Fruit fly (Drosophila melanogaster) whole organism, prepupa: ENCODE data around the gene hid.

Experiments
- Blimp-1 ChIP-seq: fragments of 200-800 bp; sonication (Bioruptor generic); optimal IDR thresholded peaks from 3 replicates; lab custom pipeline; 2017; ENCODE audit warnings: missing biosample characterization, missing genetic modification characterization, mild to moderate bottlenecking, moderate library complexity, missing genetic modification reagents
- CG10631 ChIP-seq: fragments of 200-800 bp; sonication (Bioruptor generic); optimal IDR thresholded peaks from 2 replicates; lab custom pipeline; 2016; ENCODE audit warnings: missing biosample characterization, missing genetic modification characterization
- CG10669 ChIP-seq: fragments of 200-800 bp; sonication (Bioruptor generic); optimal IDR thresholded peaks from 3 replicates; lab custom pipeline; 2018; ENCODE audit warnings: missing biosample characterization, mild to moderate bottlenecking, missing genetic modification characterization, moderate library complexity
- CG11762 ChIP-seq: fragments of 200-800 bp; sonication (Bioruptor generic); optimal IDR thresholded peaks from 3 replicates; lab custom pipeline; 2016; ENCODE audit warnings: missing biosample characterization, missing genetic modification characterization; ENCODE audit not compliant: insufficient read depth
- CG16779 ChIP-seq: fragments of 200-800 bp; sonication (Bioruptor generic); optimal IDR thresholded peaks from 3 replicates; lab custom pipeline; 2017; ENCODE audit warnings: missing biosample characterization, mild to moderate bottlenecking, missing genetic modification characterization
- CG3032 ChIP-seq: fragments of 200-800 bp; optimal IDR thresholded peaks from 2 replicates; lab custom pipeline; 2019; ENCODE audit warnings: missing biosample characterization, mild to moderate bottlenecking, missing genetic modification characterization, moderate library complexity
- CG31627 ChIP-seq: fragments of 200-800 bp; sonication (Bioruptor generic); optimal IDR thresholded peaks from 3 replicates; lab custom pipeline; 2016; ENCODE audit warnings: missing biosample characterization, missing genetic modification characterization
- CG32006 ChIP-seq: fragments of 200-800 bp; sonication (Bioruptor generic); optimal IDR thresholded peaks from 3 replicates; lab custom pipeline; 2017; ENCODE audit warnings: missing biosample characterization, mild to moderate bottlenecking, missing genetic modification characterization
- CG34406 ChIP-seq: fragments of 200-800 bp; sonication (Bioruptor generic); optimal IDR thresholded peaks from 3 replicates; lab custom pipeline; 2016; ENCODE audit warnings: missing biosample characterization, missing genetic modification characterization
- CG4318 ChIP-seq: fragments of 200-800 bp; sonication (Bioruptor generic); optimal IDR thresholded peaks from 3 replicates; lab custom pipeline; 2017; ENCODE audit warnings: missing biosample characterization, mild to moderate bottlenecking, missing genetic modification characterization
- CG6276 ChIP-seq: fragments of 200-800 bp; sonication (Bioruptor generic); optimal IDR thresholded peaks from 2 replicates; lab custom pipeline; 2017; ENCODE audit warnings: missing biosample characterization, mild to moderate bottlenecking, missing genetic modification characterization
- CG6792 ChIP-seq: fragments of 200-800 bp; sonication (Bioruptor generic); optimal IDR thresholded peaks from 3 replicates; lab custom pipeline; 2016; ENCODE audit warnings: missing biosample characterization, missing genetic modification characterization
- CG6808 ChIP-seq: fragments of 200-800 bp; sonication (Bioruptor generic); optimal IDR thresholded peaks from 3 replicates; lab custom pipeline; 2017; ENCODE audit warnings: missing biosample characterization, missing genetic modification characterization, mild to moderate bottlenecking, moderate library complexity, missing genetic modification reagents
- CG6854 ChIP-seq: fragments of 200-800 bp; sonication (Bioruptor generic); optimal IDR thresholded peaks from 2 replicates; lab custom pipeline; 2017; ENCODE audit warnings: missing biosample characterization, mild to moderate bottlenecking, missing genetic modification characterization
- CG7368 ChIP-seq: fragments of 200-800 bp; sonication (Bioruptor generic); optimal IDR thresholded peaks from 3 replicates; lab custom pipeline; 2016; ENCODE audit warnings: missing biosample characterization, missing genetic modification characterization
- CG8119 ChIP-seq: fragments of 200-800 bp; sonication (Bioruptor generic); IDR thresholded peaks from 3 replicates; pipeline ENCODE4 v1.3.6; 2022; ENCODE audit warnings: missing biosample characterization, missing genetic modification characterization
- CG8319 ChIP-seq: fragments of 200-800 bp; sonication (Bioruptor generic); optimal IDR thresholded peaks from 3 replicates; lab custom pipeline; 2016; ENCODE audit warnings: missing biosample characterization, missing genetic modification characterization
- CG8632 ChIP-seq: fragments of 200-800 bp; sonication (Bioruptor generic); optimal IDR thresholded peaks from 3 replicates; lab custom pipeline; 2016; ENCODE audit warnings: missing biosample characterization, missing genetic modification characterization
- Eip75B ChIP-seq: fragments of 200-800 bp; sonication (Bioruptor generic); optimal IDR thresholded peaks from 3 replicates; lab custom pipeline; 2016; ENCODE audit warnings: missing biosample characterization, missing genetic modification characterization
- Eip78C ChIP-seq: fragments of 200-800 bp; sonication (Bioruptor generic); peaks from one replicate; lab custom pipeline; 2016; ENCODE audit warnings: missing biosample characterization, missing genetic modification characterization
- Ets21C ChIP-seq: fragments of 200-800 bp; sonication (Bioruptor generic); optimal IDR thresholded peaks from 3 replicates; lab custom pipeline; 2016; ENCODE audit warnings: missing biosample characterization, missing genetic modification characterization
- Ets96B ChIP-seq: fragments of 200-800 bp; optimal IDR thresholded peaks from 2 replicates; lab custom pipeline; 2019; ENCODE audit warnings: missing biosample characterization, mild to moderate bottlenecking, missing genetic modification characterization, moderate library complexity
- Gug ChIP-seq: fragments of 200-800 bp; sonication (Bioruptor generic); IDR thresholded peaks from 2 replicates; pipeline ENCODE4 v1.3.6; 2022; ENCODE audit warnings: missing biosample characterization, missing genetic modification characterization
- Hr38 ChIP-seq: sonication (Bioruptor generic); optimal IDR thresholded peaks from 2 replicates; lab custom pipeline; 2016; ENCODE audit warnings: missing biosample characterization, missing genetic modification characterization
- Hr39 ChIP-seq: fragments of 200-800 bp; sonication (Bioruptor generic); optimal IDR thresholded peaks from 2 replicates; lab custom pipeline; 2016; ENCODE audit warnings: missing biosample characterization, missing genetic modification characterization
- Hr4 ChIP-seq: fragments of 200-800 bp; sonication (Bioruptor generic); optimal IDR thresholded peaks from 3 replicates; lab custom pipeline; 2016; ENCODE audit warnings: missing biosample characterization, missing genetic modification characterization
- Lpt ChIP-seq: fragments of 200-800 bp; sonication (Bioruptor generic); optimal IDR thresholded peaks from 3 replicates; lab custom pipeline; 2016; ENCODE audit warnings: missing biosample characterization, missing genetic modification characterization
- Met ChIP-seq: fragments of 200-800 bp; sonication (Bioruptor generic); optimal IDR thresholded peaks from 3 replicates; lab custom pipeline; 2016; ENCODE audit warnings: missing biosample characterization, missing genetic modification characterization
- OdsH ChIP-seq: fragments of 200-800 bp; sonication (Bioruptor generic); optimal IDR thresholded peaks from 3 replicates; lab custom pipeline; 2016; ENCODE audit warnings: missing biosample characterization, missing genetic modification characterization
- Smox ChIP-seq: fragments of 200-800 bp; sonication (Bioruptor generic); optimal IDR thresholded peaks from 3 replicates; lab custom pipeline; 2016; ENCODE audit warnings: missing biosample characterization, missing genetic modification characterization
- Sox102F ChIP-seq: fragments of 200-800 bp; sonication (Bioruptor generic); optimal IDR thresholded peaks from 2 replicates; lab custom pipeline; 2016; ENCODE audit warnings: missing biosample characterization, mild to moderate bottlenecking, missing genetic modification characterization
- Sox14 ChIP-seq: fragments of 200-800 bp; sonication (Bioruptor generic); optimal IDR thresholded peaks from 3 replicates; lab custom pipeline; 2016; ENCODE audit warnings: missing biosample characterization, missing genetic modification characterization
- Sox15 ChIP-seq: fragments of 200-800 bp; sonication (Bioruptor generic); optimal IDR thresholded peaks from 3 replicates; lab custom pipeline; 2016; ENCODE audit warnings: missing biosample characterization, missing genetic modification characterization
- achi ChIP-seq: fragments of 200-800 bp; sonication (Bioruptor generic); optimal IDR thresholded peaks from 3 replicates; lab custom pipeline; 2016; ENCODE audit warnings: missing biosample characterization, missing genetic modification characterization
- acj6 ChIP-seq: fragments of 200-800 bp; sonication (Bioruptor generic); optimal IDR thresholded peaks from 3 replicates; lab custom pipeline; 2016; ENCODE audit warnings: missing biosample characterization, missing genetic modification characterization
- eg ChIP-seq: fragments of 200-800 bp; sonication (Bioruptor generic); IDR thresholded peaks from 3 replicates; pipeline ENCODE4 v1.3.6; 2022; ENCODE audit warnings: missing biosample characterization, missing genetic modification characterization
- esn ChIP-seq: fragments of 200-800 bp; sonication (Bioruptor generic); optimal IDR thresholded peaks from 2 replicates; lab custom pipeline; 2016; ENCODE audit warnings: missing biosample characterization, mild to moderate bottlenecking, missing genetic modification characterization, moderate library complexity
- fd59A ChIP-seq: fragments of 200-800 bp; sonication (Bioruptor generic); optimal IDR thresholded peaks from 2 replicates; lab custom pipeline; 2017; ENCODE audit warnings: missing biosample characterization, mild to moderate bottlenecking, missing genetic modification characterization, missing genetic modification reagents
- fkh ChIP-seq: fragments of 200-800 bp; sonication (Bioruptor generic); optimal IDR thresholded peaks from 3 replicates; lab custom pipeline; 2017; ENCODE audit warnings: missing biosample characterization, mild to moderate bottlenecking, missing genetic modification characterization, moderate library complexity
- lz ChIP-seq: fragments of 200-800 bp; sonication (Bioruptor generic); optimal IDR thresholded peaks from 3 replicates; lab custom pipeline; 2016; ENCODE audit warnings: missing biosample characterization, missing genetic modification characterization
- net ChIP-seq: fragments of 200-800 bp; sonication (Bioruptor generic); optimal IDR thresholded peaks from 3 replicates; lab custom pipeline; 2016; ENCODE audit warnings: missing biosample characterization, missing genetic modification characterization
- pdm3 ChIP-seq: fragments of 200-800 bp; sonication (Bioruptor generic); optimal IDR thresholded peaks from 3 replicates; lab custom pipeline; 2016; ENCODE audit warnings: missing biosample characterization, missing genetic modification characterization
- salr ChIP-seq, 2 experiments: fragments of 200-800 bp; sonication (Bioruptor generic); optimal IDR thresholded peaks; 3 replicates each; lab custom pipeline; 2016 to 2018; ENCODE audit warnings: missing biosample characterization in 2 of 2, missing genetic modification characterization in 2 of 2, mild to moderate bottlenecking in 1 of 2
- ss ChIP-seq, 2 experiments: fragments of 200-800 bp; sonication (Bioruptor generic); optimal IDR thresholded peaks; 2 replicates in 1 of 2; 3 replicates in 1 of 2; lab custom pipeline; 2017 to 2018; ENCODE audit warnings: mild to moderate bottlenecking in 2 of 2, missing biosample characterization in 2 of 2, missing genetic modification characterization in 2 of 2, moderate library complexity in 1 of 2
- svp ChIP-seq: fragments of 200-800 bp; sonication (Bioruptor generic); peaks from one replicate; lab custom pipeline; 2016; ENCODE audit warnings: missing biosample characterization, missing genetic modification characterization
- topi ChIP-seq: fragments of 200-800 bp; sonication (Bioruptor generic); optimal IDR thresholded peaks from 3 replicates; lab custom pipeline; 2016; ENCODE audit warnings: missing biosample characterization, missing genetic modification characterization

Gene hid

DNA sequence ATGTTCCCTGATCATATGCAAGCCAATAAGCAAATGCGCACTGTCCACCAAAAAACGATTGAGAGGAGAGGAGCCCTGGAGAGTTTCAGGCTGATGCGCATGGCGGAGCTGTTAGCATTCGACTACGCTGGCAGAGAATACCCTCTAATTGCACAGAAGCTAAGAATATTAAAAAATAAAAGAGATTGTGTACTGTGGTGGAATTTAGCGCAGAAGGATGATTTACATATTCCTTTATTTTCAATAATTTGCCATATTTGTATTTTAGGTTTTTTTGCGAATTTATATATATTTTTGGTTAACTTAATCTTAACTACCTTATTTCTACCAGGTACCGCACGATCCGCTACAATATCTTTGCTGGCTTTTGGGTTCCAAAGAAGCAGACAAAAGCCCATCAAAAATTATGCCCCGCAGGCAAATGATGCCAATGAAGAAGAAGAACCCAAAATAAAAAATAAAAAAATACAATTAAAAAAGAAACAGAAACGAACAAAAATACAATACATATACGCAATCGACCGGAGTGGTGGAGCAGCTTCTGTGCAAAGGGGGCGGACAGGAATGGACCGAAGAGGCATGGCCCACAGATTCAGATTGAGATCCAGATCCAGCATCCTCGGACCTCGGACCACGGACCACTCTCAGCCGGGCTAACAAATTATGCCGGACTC lies 9.0 kb upstream of the hid start (continued):
- TF ChIP-seq Blimp-1 (GFP tag; lab: Kevin White, UChicago) (peak; percentile 71), ss (GFP tag; optimal IDR thresholded peaks at IDR 0.05; lab: Kevin White, UChicago) (peak in 1 of 2 experiments; percentile 30), CG3032 (tag; lab: Kevin White, UChicago) (peak; percentile 87), CG6276 (GFP tag; lab: Kevin White, UChicago) (no peak), Hr38 (GFP tag; lab: Kevin White, UChicago) (no peak), OdsH (GFP tag; lab: Kevin White, UChicago) (peak; percentile 87), Ets96B (tag; lab: Kevin White, UChicago) (peak; percentile 85), Sox15 (GFP tag; lab: Kevin White, UChicago) (peak; percentile 83), CG16779 (tag; lab: Kevin White, UChicago) (peak; percentile 11), Met (peak; percentile 95), CG10631 (peak; percentile 72), Lpt (GFP tag; lab: Kevin White, UChicago) (peak; percentile 42), salr (GFP tag; optimal IDR thresholded peaks at IDR 0.05; lab: Kevin White, UChicago) (peak; percentile 12 to 40), topi (GFP tag; lab: Kevin White, UChicago) (peak; percentile 94), CG8632 (GFP tag; lab: Kevin White, UChicago) (peak; percentile 85), esn (GFP tag; lab: Kevin White, UChicago) (peak; percentile 94), CG6854 (GFP tag; lab: Kevin White, UChicago) (peak; percentile 75), CG32006 (GFP tag; lab: Kevin White, UChicago) (no peak), fkh (GFP tag; lab: Kevin White, UChicago) (no peak), fd59A (GFP tag; lab: Kevin White, UChicago) (peak; percentile 76), CG8119 (GFP tag; lab: Robert Waterston, UW) (peak; percentile 47), Eip75B (peak; percentile 82)
- TF ChIP-seq, all 60 proteins: peak for 50

DNA sequence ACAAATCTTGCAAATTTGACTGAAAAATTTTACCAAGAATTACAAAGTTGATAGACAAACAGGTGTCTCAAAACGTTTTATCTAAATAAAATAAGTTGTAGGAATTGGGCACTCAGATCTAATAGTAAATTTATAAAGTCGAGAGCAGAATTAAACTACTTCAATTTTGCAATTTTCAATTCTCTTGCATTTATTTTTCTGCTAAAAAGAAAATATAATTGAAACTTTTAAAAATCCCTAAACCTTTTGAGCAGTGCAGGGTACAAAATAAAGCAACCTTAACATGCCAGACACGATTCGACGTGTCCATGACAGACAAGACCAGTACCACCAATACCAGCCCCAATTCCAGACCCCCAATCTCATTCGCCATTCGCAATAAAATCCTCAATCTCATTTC lies 8.2 kb upstream of the hid start:
- TF ChIP-seq achi (GFP tag; lab: Kevin White, UChicago): peak; percentile 4
- peak; percentile 39 for TF ChIP-seq CG8632 (GFP tag; lab: Kevin White, UChicago)
- no peak for TF ChIP-seq CG3032 (tag; lab: Kevin White, UChicago)
- peak; percentile 42 for TF ChIP-seq Sox14 (GFP tag; lab: Kevin White, UChicago)
- TF ChIP-seq CG4318: no peak
- TF ChIP-seq net (GFP tag; lab: Kevin White, UChicago): peak; percentile 18
- TF ChIP-seq CG10631: peak; percentile 27
- TF ChIP-seq ss (GFP tag; optimal IDR thresholded peaks at IDR 0.05; lab: Kevin White, UChicago): no peak
- no peak for TF ChIP-seq Ets96B (tag; lab: Kevin White, UChicago)
- TF ChIP-seq CG6792 (GFP tag; lab: Kevin White, UChicago): no peak
- peak; percentile 57 for TF ChIP-seq OdsH (GFP tag; lab: Kevin White, UChicago)
- no peak for TF ChIP-seq eg (GFP tag; lab: Robert Waterston, UW)
- TF ChIP-seq Sox15 (GFP tag; lab: Kevin White, UChicago): no peak
- TF ChIP-seq fd59A (GFP tag; lab: Kevin White, UChicago): peak; percentile 10
- TF ChIP-seq acj6 (GFP tag; lab: Kevin White, UChicago): peak; percentile 54
- TF ChIP-seq CG10669 (GFP tag; lab: Kevin White, UChicago): no peak
- TF ChIP-seq Ets21C: peak; percentile 33
- peak; percentile 40 for TF ChIP-seq pdm3 (GFP tag; lab: Kevin White, UChicago)
- peak; percentile 75 for TF ChIP-seq esn (GFP tag; lab: Kevin White, UChicago)
- TF ChIP-seq CG8319 (GFP tag; lab: Kevin White, UChicago): peak; percentile 1
- TF ChIP-seq svp (GFP tag; lab: Kevin White, UChicago): peak; percentile 81
- TF ChIP-seq CG6854 (GFP tag; lab: Kevin White, UChicago): no peak
- no peak for TF ChIP-seq CG8119 (GFP tag; lab: Robert Waterston, UW)
- TF ChIP-seq Eip78C (GFP tag; lab: Kevin White, UChicago): peak; percentile 92
- no peak for TF ChIP-seq CG7368 (GFP tag; lab: Kevin White, UChicago)
- TF ChIP-seq Hr4 (GFP tag; lab: Kevin White, UChicago): no peak
- peak; percentile 68 for TF ChIP-seq CG31627 (GFP tag; lab: Kevin White, UChicago)
- peak; percentile 33 for TF ChIP-seq CG34406 (GFP tag; lab: Kevin White, UChicago)
- peak; percentile 64 for TF ChIP-seq Smox (GFP tag; lab: Kevin White, UChicago)
- peak; percentile 20 for TF ChIP-seq Eip75B
- no peak for TF ChIP-seq CG6808 (GFP tag; lab: Kevin White, UChicago)
- TF ChIP-seq Blimp-1 (GFP tag; lab: Kevin White, UChicago): no peak
- TF ChIP-seq Gug (GFP tag; lab: Robert Waterston, UW): no peak
- peak; percentile 77 for TF ChIP-seq Hr39 (GFP tag; lab: Kevin White, UChicago)
- peak; percentile 41 for TF ChIP-seq Sox102F (GFP tag; lab: Kevin White, UChicago)
- TF ChIP-seq CG11762 (GFP tag; lab: Kevin White, UChicago): no peak
- TF ChIP-seq lz (GFP tag; lab: Kevin White, UChicago): peak; percentile 60
- peak; percentile 73 for TF ChIP-seq Met
- peak; percentile 75 for TF ChIP-seq topi (GFP tag; lab: Kevin White, UChicago)
